Fruit fly (Drosophila melanogaster) whole organism, embryonic: ENCODE measurements around the gene uncNacbeta.

Source experiments
- BtbVII ChIP-seq: fragments of 200-800 bp; sonication (Bioruptor generic); optimal IDR thresholded peaks from 3 replicates; lab custom pipeline; 2017; ENCODE audit warnings: missing biosample characterization, mild to moderate bottlenecking, missing genetic modification characterization
- Bteb2 ChIP-seq: fragments of 200-800 bp; sonication (Bioruptor generic); optimal IDR thresholded peaks from 2 replicates; lab custom pipeline; 2016; ENCODE audit warnings: missing biosample characterization, missing genetic modification characterization
- CG10267 ChIP-seq: fragments of 200-800 bp; sonication (Bioruptor generic); optimal IDR thresholded peaks from 2 replicates; lab custom pipeline; 2018; ENCODE audit warnings: missing biosample characterization, mild to moderate bottlenecking, missing genetic modification characterization, moderate library complexity
- CG12155 ChIP-seq: fragments of 200-800 bp; sonication (Bioruptor generic); optimal IDR thresholded peaks from 3 replicates; lab custom pipeline; 2016; ENCODE audit warnings: missing biosample characterization, missing genetic modification characterization
- CG12219 ChIP-seq: fragments of 200-800 bp; sonication (Bioruptor generic); optimal IDR thresholded peaks from 3 replicates; lab custom pipeline; 2018; ENCODE audit warnings: missing biosample characterization, mild to moderate bottlenecking, missing genetic modification characterization
- CG12299 ChIP-seq: fragments of 200-800 bp; sonication (Bioruptor generic); optimal IDR thresholded peaks from 2 replicates; lab custom pipeline; 2018; ENCODE audit warnings: missing biosample characterization, mild to moderate bottlenecking, missing genetic modification characterization
- CG14441 ChIP-seq: fragments of 200-800 bp; sonication (Bioruptor generic); IDR thresholded peaks from 2 replicates; pipeline ENCODE4 v1.3.6; 2022; ENCODE audit warnings: missing biosample characterization, missing genetic modification characterization
- CG14860 ChIP-seq: fragments of 200-800 bp; sonication (Bioruptor generic); IDR thresholded peaks from 3 replicates; pipeline ENCODE4 v1.3.6; 2022; ENCODE audit warnings: missing biosample characterization, missing genetic modification characterization; ENCODE audit not compliant: partially characterized antibody
- CG15696 ChIP-seq: fragments of 200-800 bp; sonication (Bioruptor generic); optimal IDR thresholded peaks from 2 replicates; lab custom pipeline; 2019; ENCODE audit warnings: missing biosample characterization, mild to moderate bottlenecking, missing genetic modification characterization, moderate library complexity
- CG1603 ChIP-seq: fragments of 200-800 bp; sonication (Bioruptor generic); optimal IDR thresholded peaks from 2 replicates; lab custom pipeline; 2019; ENCODE audit warnings: missing biosample characterization, mild to moderate bottlenecking, missing genetic modification characterization, moderate library complexity
- CG1832 ChIP-seq: fragments of 200-800 bp; sonication (Bioruptor generic); optimal IDR thresholded peaks from 2 replicates; lab custom pipeline; 2017; ENCODE audit warnings: missing biosample characterization, mild to moderate bottlenecking, missing genetic modification characterization, inconsistent platforms
- CG18619 ChIP-seq: fragments of 200-800 bp; sonication (Bioruptor generic); optimal IDR thresholded peaks from 3 replicates; lab custom pipeline; 2017; ENCODE audit warnings: missing biosample characterization, mild to moderate bottlenecking, missing genetic modification characterization
- CG2199 ChIP-seq: fragments of 200-800 bp; sonication (Bioruptor generic); IDR thresholded peaks from 3 replicates; pipeline ENCODE4 v1.3.6; 2022; ENCODE audit warnings: missing biosample characterization, missing genetic modification characterization
- CG30403 ChIP-seq: fragments of 200-800 bp; sonication (Bioruptor generic); optimal IDR thresholded peaks from 3 replicates; lab custom pipeline; 2016; ENCODE audit warnings: missing biosample characterization, missing genetic modification characterization
- CG31224 ChIP-seq: fragments of 200-800 bp; sonication (Bioruptor generic); IDR thresholded peaks from 2 replicates; pipeline ENCODE4 v1.3.6; 2022; ENCODE audit warnings: missing biosample characterization, missing genetic modification characterization
- CG34422 ChIP-seq: fragments of 200-800 bp; sonication (Bioruptor generic); IDR thresholded peaks from 3 replicates; pipeline ENCODE4 v1.3.6; 2022; ENCODE audit warnings: missing biosample characterization, missing genetic modification characterization
- CG4730 ChIP-seq: fragments of 200-800 bp; sonication (Bioruptor generic); IDR thresholded peaks from 2 replicates; pipeline ENCODE4 v1.3.6; 2022; ENCODE audit warnings: missing biosample characterization, missing genetic modification characterization
- CG4854 ChIP-seq: fragments of 200-800 bp; sonication (Bioruptor generic); optimal IDR thresholded peaks from 2 replicates; lab custom pipeline; 2016; ENCODE audit warnings: missing biosample characterization, missing genetic modification characterization, inconsistent platforms
- CG6791 ChIP-seq: fragments of 200-800 bp; sonication (Bioruptor generic); IDR thresholded peaks from 3 replicates; pipeline ENCODE4 v1.3.6; 2022; ENCODE audit warnings: missing biosample characterization, missing genetic modification characterization; ENCODE audit not compliant: partially characterized antibody
- CG7357 ChIP-seq: fragments of 200-800 bp; sonication (Bioruptor generic); IDR thresholded peaks from 3 replicates; pipeline ENCODE4 v1.3.6; 2022; ENCODE audit warnings: missing biosample characterization, missing genetic modification characterization
- CG7987 ChIP-seq: fragments of 200-800 bp; sonication (Bioruptor generic); optimal IDR thresholded peaks from 2 replicates; lab custom pipeline; 2018; ENCODE audit warnings: missing biosample characterization, mild to moderate bottlenecking, missing genetic modification characterization, moderate library complexity
- CG8765 ChIP-seq: fragments of 200-800 bp; sonication (Bioruptor generic); IDR thresholded peaks from 2 replicates; pipeline ENCODE4 v1.3.6; 2022; ENCODE audit warnings: missing biosample characterization, missing genetic modification characterization
- CG9817 ChIP-seq: fragments of 200-800 bp; sonication (Bioruptor generic); optimal IDR thresholded peaks from 2 replicates; lab custom pipeline; 2018; ENCODE audit warnings: missing biosample characterization, mild to moderate bottlenecking, missing genetic modification characterization, moderate library complexity
- CTCF ChIP-seq: fragments of 200-800 bp; sonication (Bioruptor generic); optimal IDR thresholded peaks from 2 replicates; lab custom pipeline; 2017; ENCODE audit warnings: missing biosample characterization, mild to moderate bottlenecking, missing genetic modification characterization, moderate library complexity
- Dfd ChIP-seq, 2 experiments: fragments of >200 bp; optimal IDR thresholded peaks; 2 replicates each; lab custom pipeline; 2017; ENCODE audit warnings: missing biosample characterization in 2 of 2, missing genetic modification characterization in 2 of 2
- Dll ChIP-seq: fragments of 200-800 bp; sonication (Bioruptor generic); IDR thresholded peaks from 4 replicates; pipeline ENCODE4 v1.3.6; 2022; ENCODE audit warnings: missing biosample characterization, missing genetic modification characterization; ENCODE audit not compliant: partially characterized antibody
- Doc3 ChIP-seq: fragments of 200-800 bp; sonication (Bioruptor generic); IDR thresholded peaks from 3 replicates; pipeline ENCODE4 v1.3.6; 2022; ENCODE audit warnings: missing biosample characterization, missing genetic modification characterization; ENCODE audit not compliant: partially characterized antibody
- E2f2 ChIP-seq: fragments of 200-800 bp; sonication (Bioruptor generic); IDR thresholded peaks from 2 replicates; pipeline ENCODE4 v1.3.6; 2022; ENCODE audit warnings: missing biosample characterization, missing genetic modification characterization
- Ets65A ChIP-seq: fragments of 200-800 bp; sonication (Bioruptor generic); peaks from one replicate; lab custom pipeline; 2016; ENCODE audit warnings: missing biosample characterization, missing genetic modification characterization
- Fer2 ChIP-seq: fragments of 200-800 bp; sonication (Bioruptor generic); optimal IDR thresholded peaks from 2 replicates; lab custom pipeline; 2018; ENCODE audit warnings: missing biosample characterization, mild to moderate bottlenecking, missing genetic modification characterization, moderate library complexity
- HLH54F ChIP-seq: fragments of 200-800 bp; sonication (Bioruptor generic); optimal IDR thresholded peaks from 3 replicates; lab custom pipeline; 2016; ENCODE audit warnings: missing biosample characterization, missing genetic modification characterization
- Hsf ChIP-seq: fragments of 200-800 bp; sonication (Bioruptor generic); optimal IDR thresholded peaks from 3 replicates; lab custom pipeline; 2016; ENCODE audit warnings: missing biosample characterization, missing genetic modification characterization
- MBD-R2 ChIP-seq: fragments of 200-800 bp; sonication (Bioruptor generic); IDR thresholded peaks from 2 replicates; pipeline ENCODE4 v1.3.6; 2022; ENCODE audit warnings: missing biosample characterization, missing genetic modification characterization
- Nf-YA ChIP-seq: fragments of 200-800 bp; sonication (Bioruptor generic); IDR thresholded peaks from 2 replicates; pipeline ENCODE4 v1.3.6; 2022; ENCODE audit warnings: missing biosample characterization, missing genetic modification characterization
- Trl ChIP-seq, 3 experiments: fragments of >200 bp in 2 of 3; fragments of 200-800 bp in 1 of 3; sonication (Bioruptor generic) in 1 of 3; optimal IDR thresholded peaks; 2 replicates in 1 of 3; 3 replicates in 2 of 3; lab custom pipeline; 2016 to 2017; ENCODE audit warnings: missing biosample characterization in 1 of 3, missing genetic modification characterization in 1 of 3
- br ChIP-seq: fragments of >200 bp; optimal IDR thresholded peaks from 2 replicates; lab custom pipeline; 2017
- crol ChIP-seq: fragments of 200-800 bp; sonication (Bioruptor generic); IDR thresholded peaks from 2 replicates; pipeline ENCODE4 v1.3.6; 2022; ENCODE audit warnings: missing biosample characterization, missing genetic modification characterization
- esg ChIP-seq: fragments of 200-800 bp; sonication (Bioruptor generic); conservative IDR thresholded peaks from 2 replicates; pipeline ENCODE4 v1.3.6; 2022; ENCODE audit warnings: missing biosample characterization, missing genetic modification characterization
- gfzf ChIP-seq: fragments of 200-800 bp; sonication (Bioruptor generic); optimal IDR thresholded peaks from 2 replicates; lab custom pipeline; 2016; ENCODE audit warnings: missing biosample characterization, mild to moderate bottlenecking, missing genetic modification characterization, moderate library complexity
- hb ChIP-seq: fragments of 200-800 bp; sonication (Bioruptor generic); IDR thresholded peaks from 3 replicates; pipeline ENCODE4 v1.3.6; 2022; ENCODE audit warnings: missing biosample characterization, missing genetic modification characterization; ENCODE audit not compliant: partially characterized antibody
- ind ChIP-seq: fragments of 200-800 bp; sonication (Bioruptor generic); optimal IDR thresholded peaks from 3 replicates; lab custom pipeline; 2016; ENCODE audit warnings: missing biosample characterization, missing genetic modification characterization
- inv ChIP-seq: fragments of 200-800 bp; sonication (Bioruptor generic); IDR thresholded peaks from 2 replicates; pipeline ENCODE4 v1.3.6; 2022; ENCODE audit warnings: missing biosample characterization, missing genetic modification characterization; ENCODE audit not compliant: partially characterized antibody
- jigr1 ChIP-seq: fragments of 200-800 bp; sonication (Bioruptor generic); IDR thresholded peaks from 3 replicates; pipeline ENCODE4 v1.3.6; 2022; ENCODE audit warnings: missing biosample characterization, missing genetic modification characterization
- kay ChIP-seq: fragments of 200-800 bp; sonication (Bioruptor generic); optimal IDR thresholded peaks from 2 replicates; lab custom pipeline; 2016; ENCODE audit warnings: missing biosample characterization, missing genetic modification characterization
- lilli ChIP-seq: fragments of 200-800 bp; sonication (Bioruptor generic); optimal IDR thresholded peaks from 3 replicates; lab custom pipeline; 2016; ENCODE audit warnings: missing biosample characterization, missing genetic modification characterization
- odd ChIP-seq: fragments of 200-800 bp; sonication (Bioruptor generic); optimal IDR thresholded peaks from 2 replicates; lab custom pipeline; 2017; ENCODE audit warnings: missing biosample characterization, mild to moderate bottlenecking, missing genetic modification characterization
- sc ChIP-seq, 3 experiments: fragments of >200 bp in 2 of 3; fragments of 200-800 bp in 1 of 3; sonication (Bioruptor generic) in 1 of 3; optimal IDR thresholded peaks; 2 replicates in 2 of 3; 3 replicates in 1 of 3; lab custom pipeline; 2017; ENCODE audit warnings: mild to moderate bottlenecking in 1 of 3, missing biosample characterization in 1 of 3, missing genetic modification characterization in 1 of 3, missing genetic modification reagents in 1 of 3
- sisA ChIP-seq: fragments of 200-800 bp; sonication (Bioruptor generic); IDR thresholded peaks from 2 replicates; pipeline ENCODE4 v1.3.6; 2022; ENCODE audit warnings: missing biosample characterization, missing genetic modification characterization
- unpg ChIP-seq: fragments of 200-800 bp; sonication (Bioruptor generic); optimal IDR thresholded peaks from 3 replicates; lab custom pipeline; 2018; ENCODE audit warnings: missing biosample characterization, mild to moderate bottlenecking, missing genetic modification characterization, moderate library complexity
- usp ChIP-seq: fragments of >200 bp; optimal IDR thresholded peaks from 2 replicates; lab custom pipeline; 2017; ENCODE audit warnings: missing biosample characterization, missing genetic modification characterization
- zfh1 ChIP-seq: fragments of 200-800 bp; sonication (Bioruptor generic); IDR thresholded peaks from 3 replicates; pipeline ENCODE4 v1.3.6; 2022; ENCODE audit warnings: missing biosample characterization, missing genetic modification characterization

The uncNacbeta gene

dm6 chr2L:602439-602879, 38.8 kb upstream of the uncNacbeta start, which contains the start of gene CG13689 (continued):
- TF ChIP-seq usp (GFP tag; lab: Kevin White, UChicago) (no peak), Hsf (GFP tag; lab: Kevin White, UChicago) (peak; percentile 68), CG1832 (no peak), Ets65A (GFP tag; lab: Kevin White, UChicago) (peak; percentile 58), CG7357 (no peak), CG14860 (GFP tag; lab: Robert Waterston, UW) (no peak), CG14441 (GFP tag; lab: Robert Waterston, UW) (0 out of 2 replicates have a peak, but pooled peaks have one; percentile 39), CG4730 (GFP tag; lab: Robert Waterston, UW) (peak; percentile 19; the same call in 1 of the 2 replicates), gfzf (GFP tag; lab: Kevin White, UChicago) (no peak), CG12219 (GFP tag; lab: Kevin White, UChicago) (no peak), HLH54F (GFP tag; lab: Kevin White, UChicago) (peak; percentile 37), BtbVII (GFP tag; lab: Kevin White, UChicago) (no peak), sisA (peak; percentile 63), zfh1 (GFP tag; lab: Robert Waterston, UW) (peak; percentile 70), CG9817 (peak; percentile 74), Dfd (GFP tag; optimal IDR thresholded peaks at IDR 0.05; lab: Kevin White, UChicago) (no peak), MBD-R2 (GFP tag; lab: Robert Waterston, UW) (peak; percentile 81), CG1603 (tag; lab: Kevin White, UChicago) (peak; percentile 40), CG7987 (peak; percentile 45), crol (GFP tag; lab: Robert Waterston, UW) (no peak), CG15696 (tag; lab: Kevin White, UChicago) (peak; percentile 78), Dll (GFP tag; lab: Robert Waterston, UW) (peak; percentile 56; the same call in 2 of the 4 replicates), sc (optimal IDR thresholded peaks at IDR 0.05; lab: Kevin White, UChicago) (no peak), sc (GFP tag; optimal IDR thresholded peaks at IDR 0.05; lab: Kevin White, UChicago) (no peak), Doc3 (GFP tag; lab: Robert Waterston, UW) (no peak), CG10267 (tag; lab: Kevin White, UChicago) (peak; percentile 90), Fer2 (peak; percentile 16), CG30403 (GFP tag; lab: Kevin White, UChicago) (peak; percentile 68), CG12299 (tag; lab: Kevin White, UChicago) (no peak), CG2199 (GFP tag; lab: Robert Waterston, UW) (peak; percentile 69; the same call in 1 of the 3 replicates), unpg (GFP tag; lab: Kevin White, UChicago) (no peak), CG31224 (GFP tag; lab: Robert Waterston, UW) (0 out of 2 replicates have a peak, but pooled peaks have one; percentile 6), odd (GFP tag; lab: Kevin White, UChicago) (no peak), CG4854 (GFP tag; lab: Kevin White, UChicago) (peak; percentile 30), inv (GFP tag; lab: Robert Waterston, UW) (no peak), esg (no peak), Trl (optimal IDR thresholded peaks at IDR 0.05; lab: Kevin White, UChicago) (no peak), Trl (GFP tag; optimal IDR thresholded peaks at IDR 0.05; lab: Kevin White, UChicago) (peak; percentile 38), CG6791 (GFP tag; lab: Robert Waterston, UW) (no peak), E2f2 (peak; percentile 61), Bteb2 (no peak), lilli (GFP tag; lab: Kevin White, UChicago) (peak; percentile 69), CG12155 (GFP tag; lab: Kevin White, UChicago) (peak; percentile 12), br (no peak), Nf-YA (no peak), CTCF (GFP tag; lab: Kevin White, UChicago) (peak; percentile 100), CG34422 (GFP tag; lab: Robert Waterston, UW) (peak; percentile 72), jigr1 (GFP tag; lab: Robert Waterston, UW) (no peak), ind (GFP tag; lab: Kevin White, UChicago) (peak; percentile 67), CG8765 (GFP tag; lab: Robert Waterston, UW) (no peak), kay (GFP tag; lab: Kevin White, UChicago) (no peak), hb (GFP tag; lab: Robert Waterston, UW) (no peak), CG18619 (no peak)
